Worm (Caenorhabditis elegans): ENCODE results near the gene mig-21.

DNA sequence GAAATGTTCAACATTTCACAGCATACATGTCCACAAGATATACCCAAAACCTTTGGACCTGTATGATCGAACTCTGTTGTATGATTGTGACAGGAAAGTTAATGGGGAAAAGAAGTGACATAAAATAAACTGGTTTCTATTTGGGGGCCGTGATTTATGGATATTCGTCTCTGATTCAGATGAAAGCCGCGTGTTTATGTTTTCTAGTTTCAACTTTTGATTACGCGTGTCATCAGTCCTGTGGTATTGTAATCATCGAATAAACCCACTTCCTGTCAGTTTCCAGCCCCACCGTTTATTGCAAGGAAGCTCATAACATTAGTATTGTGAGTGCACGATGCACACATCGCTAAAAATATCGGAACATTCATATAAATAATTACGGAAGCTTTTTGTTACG lies 44.1 kb upstream of the mig-21 start:
- no peak for TF ChIP-seq elt-1 (tag; optimal IDR thresholded peaks at IDR 0.05; ENCODE audit: borderline replicate concordance, insufficient read depth)
- no peak for TF ChIP-seq M03D4.4 (tag; optimal IDR thresholded peaks at IDR 0.05)
- TF ChIP-seq snpc-4 (tag; optimal IDR thresholded peaks at IDR 0.05): no peak
- no peak for TF ChIP-seq ztf-11 (tag; optimal IDR thresholded peaks at IDR 0.05)
- TF ChIP-seq nhr-12 (tag; optimal IDR thresholded peaks at IDR 0.05): no peak
- TF ChIP-seq mep-1 (tag; optimal IDR thresholded peaks at IDR 0.05): no peak
- TF ChIP-seq flh-1 (GFP tag; optimal IDR thresholded peaks at IDR 0.05): no peak
- no peak for TF ChIP-seq drap-1 (GFP tag; optimal IDR thresholded peaks at IDR 0.05)
- no peak for TF ChIP-seq pha-4 (tag; optimal IDR thresholded peaks at IDR 0.05)
- TF ChIP-seq blmp-1 (tag; optimal IDR thresholded peaks at IDR 0.05): no peak
- TF ChIP-seq mls-2 (tag; optimal IDR thresholded peaks at IDR 0.05): no peak
- no peak for TF ChIP-seq lin-13 (tag; optimal IDR thresholded peaks at IDR 0.05)
